Fruit fly (Drosophila melanogaster) whole organism, pupa: ENCODE data around the gene gammaCOP.

Experiments used
- CG12605 ChIP-seq: fragments of 200-800 bp; sonication (Bioruptor generic); IDR thresholded peaks from 2 replicates; pipeline ENCODE4 v1.3.6; 2022; ENCODE audit warnings: missing biosample characterization, missing genetic modification characterization
- CG14655 ChIP-seq: fragments of 200-800 bp; sonication (Bioruptor generic); optimal IDR thresholded peaks from 3 replicates; lab custom pipeline; 2017; ENCODE audit warnings: mild to moderate bottlenecking, missing biosample characterization, missing genetic modification reagents, missing genetic modification characterization
- CG15710 ChIP-seq: fragments of 200-800 bp; sonication (Bioruptor generic); optimal IDR thresholded peaks from 2 replicates; lab custom pipeline; 2018; ENCODE audit warnings: missing biosample characterization, mild to moderate bottlenecking, missing genetic modification characterization, moderate library complexity
- CG17806 ChIP-seq: fragments of 200-800 bp; sonication (Bioruptor generic); optimal IDR thresholded peaks from 2 replicates; lab custom pipeline; 2018; ENCODE audit warnings: missing biosample characterization, mild to moderate bottlenecking, missing genetic modification characterization, moderate library complexity
- CG34367 ChIP-seq: fragments of 200-800 bp; sonication (Bioruptor generic); optimal IDR thresholded peaks from 2 replicates; lab custom pipeline; 2018; ENCODE audit warnings: missing biosample characterization, mild to moderate bottlenecking, missing genetic modification characterization
- CG4496 ChIP-seq: fragments of 200-800 bp; sonication (Bioruptor generic); IDR thresholded peaks from 3 replicates; pipeline ENCODE4 v1.3.6; 2022; ENCODE audit warnings: missing biosample characterization, missing genetic modification characterization
- CG8301 ChIP-seq: fragments of 200-800 bp; sonication (Bioruptor generic); optimal IDR thresholded peaks from 2 replicates; lab custom pipeline; 2018; ENCODE audit warnings: missing biosample characterization, mild to moderate bottlenecking, missing genetic modification characterization
- CG9948 ChIP-seq: fragments of 200-800 bp; sonication (Bioruptor generic); optimal IDR thresholded peaks from 2 replicates; lab custom pipeline; 2018; ENCODE audit warnings: missing biosample characterization, mild to moderate bottlenecking, missing genetic modification characterization, moderate library complexity
- EcR ChIP-seq: fragments of 200-800 bp; sonication (Bioruptor generic); optimal IDR thresholded peaks from 3 replicates; lab custom pipeline; 2019; ENCODE audit warnings: missing biosample characterization, missing genetic modification characterization, mild to moderate bottlenecking, moderate library complexity, missing genetic modification reagents
- Ets98B ChIP-seq: fragments of 200-800 bp; sonication (Bioruptor generic); IDR thresholded peaks from 2 replicates; pipeline ENCODE4 v1.3.6; 2022; ENCODE audit warnings: missing biosample characterization, missing genetic modification characterization
- Pif1A ChIP-seq: fragments of 200-800 bp; sonication (Bioruptor generic); optimal IDR thresholded peaks from 3 replicates; lab custom pipeline; 2016; ENCODE audit warnings: missing biosample characterization, missing genetic modification characterization

DNA sequence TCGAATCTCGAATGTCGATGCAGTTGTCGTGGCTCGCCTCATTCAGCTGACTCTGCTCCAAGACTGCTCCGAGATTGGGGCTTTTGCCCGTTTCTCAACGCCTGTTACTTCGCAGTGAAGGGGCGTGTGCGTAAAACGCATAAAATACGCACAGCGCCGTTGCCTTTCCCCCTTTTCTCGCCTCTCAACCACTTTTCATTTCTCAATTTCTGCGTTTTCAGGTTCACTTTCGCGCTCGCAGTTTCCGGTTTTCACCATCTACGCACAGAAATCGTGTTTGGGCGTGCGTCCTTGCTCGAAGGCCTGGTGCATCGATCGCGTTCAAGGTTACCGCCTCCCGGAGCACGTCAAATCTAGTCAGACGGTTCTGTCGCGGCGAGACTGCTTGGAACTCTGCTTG lies 12.2 kb upstream of the gammaCOP start:
- TF ChIP-seq CG9948 (tag; lab: Kevin White, UChicago) (no peak), CG15710 (no peak), Pif1A (GFP tag; lab: Kevin White, UChicago) (no peak), EcR (peak; percentile 98), CG14655 (no peak), CG12605 (no peak), CG8301 (tag; lab: Kevin White, UChicago) (no peak), CG34367 (tag; lab: Kevin White, UChicago) (no peak), Ets98B (GFP tag; lab: Robert Waterston, UW) (no peak), CG4496 (no peak), CG17806 (tag; lab: Kevin White, UChicago) (no peak)
